Worm (Caenorhabditis elegans) whole organism, late embryonic: Measurements from ENCODE around the gene mab-10.

Experiments
- C08G9.2 ChIP-seq: sonication (generic microtip); optimal IDR thresholded peaks from 2 replicates; lab custom pipeline; 2016; ENCODE audit warnings: mild to moderate bottlenecking, missing genetic modification characterization, moderate library complexity, missing compliant biosample characterization
- K02D7.2 ChIP-seq: sonication (generic microtip); optimal IDR thresholded peaks from 2 replicates; lab custom pipeline; 2017; ENCODE audit warnings: mild to moderate bottlenecking, missing genetic modification characterization, missing compliant biosample characterization
- ceh-18 ChIP-seq: sonication (generic microtip); optimal IDR thresholded peaks from 2 replicates; lab custom pipeline; 2016; ENCODE audit warnings: missing genetic modification characterization, missing compliant biosample characterization
- ceh-2 ChIP-seq: sonication (generic microtip); optimal IDR thresholded peaks from 2 replicates; lab custom pipeline; 2016; ENCODE audit warnings: missing genotype, missing genetic modification characterization, missing compliant biosample characterization
- ceh-22 ChIP-seq: sonication (generic microtip); optimal IDR thresholded peaks from 2 replicates; lab custom pipeline; 2017; ENCODE audit warnings: missing biosample characterization, missing genetic modification characterization
- ceh-30 ChIP-seq: fragments of 150-350 bp; optimal IDR thresholded peaks from 2 replicates; lab custom pipeline; 2014; ENCODE audit warnings: missing biosample characterization, missing genetic modification characterization
- ceh-31 ChIP-seq: sonication (generic microtip); optimal IDR thresholded peaks from 2 replicates; lab custom pipeline; 2016; ENCODE audit warnings: missing genetic modification characterization, missing compliant biosample characterization
- ceh-45 ChIP-seq: fragments of 200-800 bp; sonication (Bioruptor generic); IDR thresholded peaks from 2 replicates; pipeline ENCODE4 v1.3.6; 2022; ENCODE audit warnings: missing genetic modification reagents, missing genetic modification characterization, missing compliant biosample characterization
- ceh-48 ChIP-seq: sonication (generic microtip); optimal IDR thresholded peaks from 2 replicates; lab custom pipeline; 2016; ENCODE audit warnings: missing genetic modification characterization, inconsistent platforms, missing compliant biosample characterization
- ceh-6 ChIP-seq: fragments of 200-800 bp; sonication (Bioruptor generic); optimal IDR thresholded peaks from 2 replicates; lab custom pipeline; 2018; ENCODE audit warnings: mild to moderate bottlenecking, missing genetic modification characterization, missing compliant biosample characterization
- che-1 ChIP-seq: sonication (generic microtip); optimal IDR thresholded peaks from 2 replicates; lab custom pipeline; 2016; ENCODE audit warnings: mild to moderate bottlenecking, missing genetic modification characterization, missing compliant biosample characterization
- dve-1 ChIP-seq: sonication (generic microtip); optimal IDR thresholded peaks from 2 replicates; lab custom pipeline; 2017; ENCODE audit warnings: antibody characterized with exemption, mild to moderate bottlenecking, missing genetic modification characterization, missing compliant biosample characterization
- elt-2 ChIP-seq: sonication (generic microtip); optimal IDR thresholded peaks from 2 replicates; lab custom pipeline; 2016; ENCODE audit warnings: missing genetic modification reagents, missing genetic modification characterization, missing compliant biosample characterization
- elt-4 ChIP-seq: sonication (generic microtip); optimal IDR thresholded peaks from 2 replicates; lab custom pipeline; 2016; ENCODE audit warnings: missing genetic modification characterization, missing compliant biosample characterization
- ets-4 ChIP-seq: sonication (generic microtip); optimal IDR thresholded peaks from 2 replicates; lab custom pipeline; 2016; ENCODE audit warnings: missing genetic modification characterization, missing compliant biosample characterization
- eyg-1 ChIP-seq: sonication (generic microtip); optimal IDR thresholded peaks from 2 replicates; lab custom pipeline; 2016; ENCODE audit warnings: missing genotype, missing genetic modification characterization, missing compliant biosample characterization
- fax-1 ChIP-seq: sonication (generic microtip); optimal IDR thresholded peaks from 2 replicates; lab custom pipeline; 2016; ENCODE audit warnings: missing genotype, missing genetic modification characterization, missing compliant biosample characterization
- fkh-10 ChIP-seq: fragments of 150-350 bp; optimal IDR thresholded peaks from 2 replicates; lab custom pipeline; 2014; ENCODE audit warnings: missing biosample characterization, missing genetic modification reagents, missing genetic modification characterization
- gmeb-2 ChIP-seq: sonication (generic microtip); optimal IDR thresholded peaks from 2 replicates; lab custom pipeline; 2016; ENCODE audit warnings: missing genetic modification characterization, inconsistent platforms, missing compliant biosample characterization
- hlh-15 ChIP-seq: sonication (generic microtip); optimal IDR thresholded peaks from 2 replicates; lab custom pipeline; 2016; ENCODE audit warnings: missing genetic modification characterization, missing compliant biosample characterization
- hlh-30 ChIP-seq: sonication (generic microtip); optimal IDR thresholded peaks from 2 replicates; lab custom pipeline; 2017; ENCODE audit warnings: antibody characterized with exemption, missing genetic modification characterization, missing compliant biosample characterization; ENCODE audit not compliant: insufficient read depth
- hlh-6 ChIP-seq: sonication (generic microtip); optimal IDR thresholded peaks from 2 replicates; lab custom pipeline; 2016; ENCODE audit warnings: missing genotype, missing genetic modification characterization, missing compliant biosample characterization
- hlh-8 ChIP-seq: sonication (generic microtip); optimal IDR thresholded peaks from 2 replicates; lab custom pipeline; 2016; ENCODE audit warnings: missing genotype, missing genetic modification characterization, missing compliant biosample characterization
- madf-2 ChIP-seq: sonication (generic microtip); optimal IDR thresholded peaks from 2 replicates; lab custom pipeline; 2017; ENCODE audit warnings: missing genetic modification characterization, missing compliant biosample characterization
- mec-3 ChIP-seq: sonication (generic microtip); optimal IDR thresholded peaks from 2 replicates; lab custom pipeline; 2016; ENCODE audit warnings: borderline replicate concordance, missing genetic modification characterization, missing compliant biosample characterization
- nfya-1 ChIP-seq: sonication (generic microtip); optimal IDR thresholded peaks from 2 replicates; lab custom pipeline; 2017; ENCODE audit warnings: missing genetic modification characterization, mild to moderate bottlenecking, missing compliant biosample characterization, antibody characterized with exemption, moderate library complexity
- nhr-11 ChIP-seq: fragments of 150-350 bp; optimal IDR thresholded peaks from 2 replicates; lab custom pipeline; 2014; ENCODE audit warnings: missing biosample characterization, missing genetic modification characterization
- odd-2 ChIP-seq: sonication (generic microtip); optimal IDR thresholded peaks from 2 replicates; lab custom pipeline; 2017; ENCODE audit warnings: antibody characterized with exemption, mild to moderate bottlenecking, missing genetic modification characterization, missing compliant biosample characterization
- pag-3 ChIP-seq: sonication (generic microtip); optimal IDR thresholded peaks from 2 replicates; lab custom pipeline; 2016; ENCODE audit warnings: missing compliant biosample characterization, missing genetic modification characterization, borderline replicate concordance
- pax-1 ChIP-seq: fragments of 150-350 bp; optimal IDR thresholded peaks from 2 replicates; lab custom pipeline; 2014; ENCODE audit warnings: missing biosample characterization, missing genetic modification characterization
- pha-2 ChIP-seq: sonication (generic microtip); optimal IDR thresholded peaks from 2 replicates; lab custom pipeline; 2017; ENCODE audit warnings: mild to moderate bottlenecking, missing genetic modification characterization, missing compliant biosample characterization
- pha-4 ChIP-seq: fragments of 150-350 bp; optimal IDR thresholded peaks from 2 replicates; lab custom pipeline; 2018; ENCODE audit warnings: missing biosample characterization, missing genetic modification reagents, missing genetic modification characterization
- pqm-1 ChIP-seq: sonication (generic microtip); optimal IDR thresholded peaks from 2 replicates; lab custom pipeline; 2016; ENCODE audit warnings: missing genetic modification characterization, missing compliant biosample characterization
- pros-1 ChIP-seq: fragments of 150-350 bp; optimal IDR thresholded peaks from 2 replicates; lab custom pipeline; 2014; ENCODE audit warnings: missing biosample characterization, missing genetic modification reagents, missing genetic modification characterization
- ref-2 ChIP-seq: sonication (generic microtip); optimal IDR thresholded peaks from 2 replicates; lab custom pipeline; 2016; ENCODE audit warnings: missing genetic modification characterization, missing compliant biosample characterization
- rnt-1 ChIP-seq: sonication (generic microtip); optimal IDR thresholded peaks from 2 replicates; lab custom pipeline; 2016; ENCODE audit warnings: missing genetic modification characterization, missing compliant biosample characterization
- sox-4 ChIP-seq: sonication (generic microtip); optimal IDR thresholded peaks from 2 replicates; lab custom pipeline; 2017; ENCODE audit warnings: mild to moderate bottlenecking, missing genetic modification characterization, inconsistent platforms, missing compliant biosample characterization
- syd-9 ChIP-seq: sonication (generic microtip); optimal IDR thresholded peaks from 2 replicates; lab custom pipeline; 2016; ENCODE audit warnings: mild to moderate bottlenecking, missing genetic modification characterization, moderate library complexity, missing compliant biosample characterization
- tbx-2 ChIP-seq: sonication (generic microtip); optimal IDR thresholded peaks from 2 replicates; lab custom pipeline; 2016; ENCODE audit warnings: missing genetic modification characterization, missing compliant biosample characterization
- tbx-7 ChIP-seq: sonication (generic microtip); optimal IDR thresholded peaks from 2 replicates; lab custom pipeline; 2016; ENCODE audit warnings: missing genotype, missing genetic modification characterization, missing compliant biosample characterization
- ttx-3 ChIP-seq: sonication (generic microtip); optimal IDR thresholded peaks from 2 replicates; lab custom pipeline; 2016; ENCODE audit warnings: missing genetic modification reagents, missing genetic modification characterization, missing compliant biosample characterization
- unc-3 ChIP-seq, 2 experiments: fragments of 200-800 bp in 1 of 2; sonication (Bioruptor generic) in 1 of 2; sonication (generic microtip) in 1 of 2; conservative IDR thresholded peaks in 1 of 2; optimal IDR thresholded peaks in 1 of 2; 2 replicates each; pipeline versions ENCODE4 v1.3.6 to Lab custom; 2016 to 2022; ENCODE audit warnings: missing compliant biosample characterization in 2 of 2, missing genetic modification characterization in 2 of 2, missing genetic modification reagents in 1 of 2
- unc-42 ChIP-seq: sonication (generic microtip); optimal IDR thresholded peaks from 2 replicates; lab custom pipeline; 2016; ENCODE audit warnings: missing genotype, missing genetic modification characterization, missing compliant biosample characterization
- unc-55 ChIP-seq: sonication (generic microtip); optimal IDR thresholded peaks from 2 replicates; lab custom pipeline; 2017; ENCODE audit warnings: missing biosample characterization, missing genetic modification reagents, missing genetic modification characterization
- unc-86 ChIP-seq: sonication (generic microtip); optimal IDR thresholded peaks from 2 replicates; lab custom pipeline; 2016; ENCODE audit warnings: missing genetic modification characterization, missing compliant biosample characterization
- zip-5 ChIP-seq: sonication (generic microtip); optimal IDR thresholded peaks from 2 replicates; lab custom pipeline; 2016; ENCODE audit warnings: missing genetic modification characterization, missing compliant biosample characterization

The mab-10 gene

DNA sequence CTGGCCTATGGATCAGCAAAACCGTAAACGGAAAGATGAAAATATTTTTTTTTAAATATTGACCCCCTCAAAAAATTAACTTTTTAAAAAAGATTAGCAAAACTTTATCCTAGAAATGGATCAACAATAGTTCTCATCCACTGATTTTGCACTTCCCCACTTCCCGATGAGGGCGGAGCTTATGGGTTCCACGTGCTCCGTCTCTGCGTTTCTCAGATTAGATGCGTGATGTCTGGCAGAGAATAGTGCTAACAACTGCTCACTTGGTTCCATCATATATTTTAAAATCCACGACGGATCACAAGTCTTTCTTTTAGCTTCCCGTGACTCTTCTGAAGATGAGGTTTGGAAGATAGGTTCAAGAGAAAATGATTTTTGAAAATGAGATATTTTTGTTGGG is 30.5 kb downstream of the mab-10 start:
- TF ChIP-seq hlh-30 (tag; lab: Kevin White, UChicago) (peak; percentile 50), zip-5 (no peak), hlh-6 (tag; lab: Kevin White, UChicago) (no peak)

DNA sequence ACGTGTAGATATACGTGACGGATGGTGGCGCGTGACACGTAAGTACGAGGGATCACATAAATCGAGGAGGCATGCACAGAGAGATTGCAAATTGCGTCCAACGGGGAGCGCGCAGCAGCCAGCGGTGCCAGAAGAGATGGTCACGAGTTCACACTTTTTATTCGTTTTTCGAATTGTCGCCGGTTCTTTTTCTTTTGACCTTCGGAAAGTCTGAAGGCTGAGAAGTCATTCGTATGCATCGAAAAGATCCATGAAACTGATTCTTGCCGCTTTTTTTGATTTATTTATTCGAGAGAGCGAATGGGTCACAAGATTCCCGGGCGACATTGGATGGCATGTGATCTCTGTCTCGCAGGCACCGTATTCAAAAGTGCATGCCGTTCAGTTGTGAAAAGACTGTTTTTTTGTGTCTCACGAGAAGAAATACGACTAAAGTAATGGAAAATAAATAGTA is 31.1 kb downstream of the mab-10 start:
- no peak for TF ChIP-seq tbx-7
- TF ChIP-seq rnt-1 (tag; lab: Kevin White, UChicago), result no peak
- TF ChIP-seq ttx-3 (tag; lab: Kevin White, UChicago), result no peak
- TF ChIP-seq unc-42 (tag; lab: Kevin White, UChicago), result peak; percentile 49
- TF ChIP-seq ceh-45 (GFP tag; lab: Robert Waterston, UW), result no peak
- no peak for TF ChIP-seq elt-2
- no peak for TF ChIP-seq zip-5
- TF ChIP-seq ceh-48, result no peak
- TF ChIP-seq che-1 (tag; lab: Kevin White, UChicago), result no peak
- no peak for TF ChIP-seq K02D7.2 (tag; lab: Kevin White, UChicago)
- no peak for TF ChIP-seq hlh-15
- TF ChIP-seq pag-3 (tag; lab: Kevin White, UChicago), result no peak
- TF ChIP-seq ceh-22 (tag; lab: Kevin White, UChicago), result no peak
- peak; percentile 85 for TF ChIP-seq hlh-30 (tag; lab: Kevin White, UChicago)
- no peak for TF ChIP-seq ceh-30
- no peak for TF ChIP-seq madf-2
- TF ChIP-seq ref-2 (tag; lab: Kevin White, UChicago), result peak; percentile 34
- TF ChIP-seq hlh-8, result no peak
- TF ChIP-seq pax-1 (tag; lab: Kevin White, UChicago), result no peak
- TF ChIP-seq ceh-2 (tag; lab: Kevin White, UChicago), result no peak
- TF ChIP-seq gmeb-2 (tag; lab: Kevin White, UChicago), result no peak
- no peak for TF ChIP-seq C08G9.2
- no peak for TF ChIP-seq syd-9 (tag; lab: Kevin White, UChicago)
- no peak for TF ChIP-seq pros-1 (tag; lab: Kevin White, UChicago)
- no peak for TF ChIP-seq unc-55 (GFP tag; lab: Kevin White, UChicago)
- TF ChIP-seq nfya-1 (tag; lab: Kevin White, UChicago), result peak; percentile 24
- peak; percentile 11 for TF ChIP-seq tbx-2 (tag; lab: Kevin White, UChicago)
- no peak for TF ChIP-seq eyg-1 (tag; lab: Kevin White, UChicago)
- no peak for TF ChIP-seq pqm-1
- TF ChIP-seq ets-4 (tag; lab: Kevin White, UChicago), result no peak
- peak; percentile 17 for TF ChIP-seq ceh-18
- TF ChIP-seq fkh-10 (GFP tag; lab: Kevin White, UChicago), result no peak
- no peak for TF ChIP-seq fax-1 (tag; lab: Kevin White, UChicago)
- TF ChIP-seq, all 69 proteins: peak for 6

DNA sequence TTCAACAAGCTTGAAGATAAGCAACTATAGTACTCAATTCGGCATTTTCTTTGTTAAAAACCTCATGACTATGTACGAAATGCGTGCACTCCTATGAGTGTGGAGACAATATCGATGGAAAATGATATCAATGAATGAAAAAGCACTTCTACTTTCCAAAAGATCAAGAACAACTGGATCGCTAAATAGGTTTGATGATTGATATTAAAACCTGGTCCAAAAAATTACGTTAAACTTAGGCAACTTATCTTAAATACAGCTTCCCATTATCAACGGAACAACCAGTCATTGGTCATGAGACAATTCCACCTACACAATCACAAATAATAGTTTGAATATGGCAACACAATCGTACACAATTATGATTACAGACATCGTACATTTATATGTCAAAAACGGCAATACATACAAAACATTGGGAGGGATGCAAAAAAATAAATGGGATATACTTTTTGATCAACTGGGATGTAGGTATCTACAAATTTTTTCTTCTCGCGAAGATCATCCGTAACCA is 31.8 kb downstream of the mab-10 start:
- TF ChIP-seq K02D7.2 (tag; lab: Kevin White, UChicago), result no peak
- no peak for TF ChIP-seq fax-1 (tag; lab: Kevin White, UChicago)

DNA sequence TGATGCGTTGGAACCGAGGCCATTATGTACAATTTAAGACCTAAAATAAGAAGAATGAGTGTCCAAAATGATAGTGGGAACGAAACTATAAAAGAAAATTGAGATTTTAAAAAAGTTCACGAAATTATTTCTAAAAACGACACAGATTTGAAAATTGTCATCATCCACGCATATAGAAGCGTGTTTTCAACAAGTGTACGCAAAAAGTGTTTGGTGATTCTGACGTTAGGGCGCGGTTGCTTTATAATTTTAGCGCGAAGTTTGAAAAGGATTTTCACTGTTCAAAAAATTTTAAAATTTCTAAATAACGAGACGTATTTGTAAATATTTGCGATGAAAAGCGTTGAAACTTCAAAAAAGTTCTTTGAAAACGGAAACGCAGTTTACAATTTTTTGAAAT is 35.5 kb downstream of the mab-10 start, which contains the start of gene cdc-48.1:
cdc-48.1 (minus strand) TSS at position 40 of the 400 bp plus-strand sequence.
- TF ChIP-seq odd-2 (tag; lab: Kevin White, UChicago) (no peak), ceh-31 (tag; lab: Kevin White, UChicago) (peak; percentile 98), nhr-11 (peak; percentile 100), pag-3 (tag; lab: Kevin White, UChicago) (peak; percentile 93), mec-3 (tag; lab: Kevin White, UChicago) (no peak), elt-4 (tag; lab: Kevin White, UChicago) (no peak), sox-4 (tag; lab: Kevin White, UChicago) (peak; percentile 68), unc-3 (GFP tag; conservative IDR thresholded peaks at IDR 0.05; lab: Robert Waterston, UW) (peak; percentile 76), unc-3 (tag; optimal IDR thresholded peaks at IDR 0.05; lab: Kevin White, UChicago) (peak; percentile 92), dve-1 (tag; lab: Kevin White, UChicago) (peak; percentile 99), syd-9 (tag; lab: Kevin White, UChicago) (peak; percentile 94), tbx-2 (tag; lab: Kevin White, UChicago) (peak; percentile 99), unc-42 (tag; lab: Kevin White, UChicago) (peak; percentile 100), pqm-1 (peak; percentile 77), ceh-6 (GFP tag; lab: Kevin White, UChicago) (peak; percentile 68), ref-2 (tag; lab: Kevin White, UChicago) (peak; percentile 99), zip-5 (peak; percentile 30), rnt-1 (tag; lab: Kevin White, UChicago) (peak; percentile 98), ceh-30 (peak; percentile 95), unc-86 (tag; lab: Kevin White, UChicago) (peak; percentile 97), ceh-45 (GFP tag; lab: Robert Waterston, UW) (peak; percentile 68; the same call in 1 of the 2 replicates), K02D7.2 (tag; lab: Kevin White, UChicago) (peak; percentile 79), pha-2 (peak; percentile 82), pha-4 (tag; lab: Kevin White, UChicago) (no peak)
